Fruit fly (Drosophila melanogaster) whole organism, prepupa: Measurements from ENCODE around the gene Frmd5.

Experiments used
- Blimp-1 ChIP-seq: fragments of 200-800 bp; sonication (Bioruptor generic); optimal IDR thresholded peaks from 3 replicates; lab custom pipeline; 2017; ENCODE audit warnings: missing biosample characterization, missing genetic modification characterization, mild to moderate bottlenecking, moderate library complexity, missing genetic modification reagents
- CG10669 ChIP-seq: fragments of 200-800 bp; sonication (Bioruptor generic); optimal IDR thresholded peaks from 3 replicates; lab custom pipeline; 2018; ENCODE audit warnings: missing biosample characterization, mild to moderate bottlenecking, missing genetic modification characterization, moderate library complexity
- CG15336 ChIP-seq: fragments of 200-800 bp; sonication (Bioruptor generic); IDR thresholded peaks from 2 replicates; pipeline ENCODE4 v1.3.6; 2022; ENCODE audit warnings: missing biosample characterization, missing genetic modification characterization
- CG1621 ChIP-seq: fragments of 200-800 bp; sonication (Bioruptor generic); optimal IDR thresholded peaks from 3 replicates; lab custom pipeline; 2018; ENCODE audit warnings: missing biosample characterization, mild to moderate bottlenecking, missing genetic modification characterization
- CG3032 ChIP-seq: fragments of 200-800 bp; optimal IDR thresholded peaks from 2 replicates; lab custom pipeline; 2019; ENCODE audit warnings: missing biosample characterization, mild to moderate bottlenecking, missing genetic modification characterization, moderate library complexity
- CG32006 ChIP-seq: fragments of 200-800 bp; sonication (Bioruptor generic); optimal IDR thresholded peaks from 3 replicates; lab custom pipeline; 2017; ENCODE audit warnings: missing biosample characterization, mild to moderate bottlenecking, missing genetic modification characterization
- CG4318 ChIP-seq: fragments of 200-800 bp; sonication (Bioruptor generic); optimal IDR thresholded peaks from 3 replicates; lab custom pipeline; 2017; ENCODE audit warnings: missing biosample characterization, mild to moderate bottlenecking, missing genetic modification characterization
- CG6854 ChIP-seq: fragments of 200-800 bp; sonication (Bioruptor generic); optimal IDR thresholded peaks from 2 replicates; lab custom pipeline; 2017; ENCODE audit warnings: missing biosample characterization, mild to moderate bottlenecking, missing genetic modification characterization
- CG7368 ChIP-seq: fragments of 200-800 bp; sonication (Bioruptor generic); optimal IDR thresholded peaks from 3 replicates; lab custom pipeline; 2016; ENCODE audit warnings: missing biosample characterization, missing genetic modification characterization
- CG8119 ChIP-seq: fragments of 200-800 bp; sonication (Bioruptor generic); IDR thresholded peaks from 3 replicates; pipeline ENCODE4 v1.3.6; 2022; ENCODE audit warnings: missing biosample characterization, missing genetic modification characterization
- CG9139 ChIP-seq: fragments of 200-800 bp; sonication (Bioruptor generic); optimal IDR thresholded peaks from 3 replicates; lab custom pipeline; 2017; ENCODE audit warnings: missing biosample characterization, mild to moderate bottlenecking, missing genetic modification characterization
- Eip75B ChIP-seq: fragments of 200-800 bp; sonication (Bioruptor generic); optimal IDR thresholded peaks from 3 replicates; lab custom pipeline; 2016; ENCODE audit warnings: missing biosample characterization, missing genetic modification characterization
- Eip78C ChIP-seq: fragments of 200-800 bp; sonication (Bioruptor generic); peaks from one replicate; lab custom pipeline; 2016; ENCODE audit warnings: missing biosample characterization, missing genetic modification characterization
- Eip93F ChIP-seq: fragments of 200-800 bp; sonication (Bioruptor generic); optimal IDR thresholded peaks from 2 replicates; lab custom pipeline; 2016; ENCODE audit warnings: missing biosample characterization, mild to moderate bottlenecking, missing genetic modification characterization
- Ets96B ChIP-seq: fragments of 200-800 bp; optimal IDR thresholded peaks from 2 replicates; lab custom pipeline; 2019; ENCODE audit warnings: missing biosample characterization, mild to moderate bottlenecking, missing genetic modification characterization, moderate library complexity
- Hr38 ChIP-seq: sonication (Bioruptor generic); optimal IDR thresholded peaks from 2 replicates; lab custom pipeline; 2016; ENCODE audit warnings: missing biosample characterization, missing genetic modification characterization
- Hr4 ChIP-seq: fragments of 200-800 bp; sonication (Bioruptor generic); optimal IDR thresholded peaks from 3 replicates; lab custom pipeline; 2016; ENCODE audit warnings: missing biosample characterization, missing genetic modification characterization
- Lpt ChIP-seq: fragments of 200-800 bp; sonication (Bioruptor generic); optimal IDR thresholded peaks from 3 replicates; lab custom pipeline; 2016; ENCODE audit warnings: missing biosample characterization, missing genetic modification characterization
- Met ChIP-seq: fragments of 200-800 bp; sonication (Bioruptor generic); optimal IDR thresholded peaks from 3 replicates; lab custom pipeline; 2016; ENCODE audit warnings: missing biosample characterization, missing genetic modification characterization
- Smox ChIP-seq: fragments of 200-800 bp; sonication (Bioruptor generic); optimal IDR thresholded peaks from 3 replicates; lab custom pipeline; 2016; ENCODE audit warnings: missing biosample characterization, missing genetic modification characterization
- Sox14 ChIP-seq: fragments of 200-800 bp; sonication (Bioruptor generic); optimal IDR thresholded peaks from 3 replicates; lab custom pipeline; 2016; ENCODE audit warnings: missing biosample characterization, missing genetic modification characterization
- Sox15 ChIP-seq: fragments of 200-800 bp; sonication (Bioruptor generic); optimal IDR thresholded peaks from 3 replicates; lab custom pipeline; 2016; ENCODE audit warnings: missing biosample characterization, missing genetic modification characterization
- achi ChIP-seq: fragments of 200-800 bp; sonication (Bioruptor generic); optimal IDR thresholded peaks from 3 replicates; lab custom pipeline; 2016; ENCODE audit warnings: missing biosample characterization, missing genetic modification characterization
- acj6 ChIP-seq: fragments of 200-800 bp; sonication (Bioruptor generic); optimal IDR thresholded peaks from 3 replicates; lab custom pipeline; 2016; ENCODE audit warnings: missing biosample characterization, missing genetic modification characterization
- dac ChIP-seq: fragments of 200-800 bp; sonication (Bioruptor generic); optimal IDR thresholded peaks from 2 replicates; lab custom pipeline; 2017; ENCODE audit warnings: missing biosample characterization, mild to moderate bottlenecking, missing genetic modification characterization
- dsx ChIP-seq: fragments of 200-800 bp; optimal IDR thresholded peaks from 3 replicates; lab custom pipeline; 2019; ENCODE audit warnings: missing biosample characterization, mild to moderate bottlenecking, missing genetic modification characterization, moderate library complexity; ENCODE audit not compliant: poor library complexity, severe bottlenecking
- esn ChIP-seq: fragments of 200-800 bp; sonication (Bioruptor generic); optimal IDR thresholded peaks from 2 replicates; lab custom pipeline; 2016; ENCODE audit warnings: missing biosample characterization, mild to moderate bottlenecking, missing genetic modification characterization, moderate library complexity
- fkh ChIP-seq: fragments of 200-800 bp; sonication (Bioruptor generic); optimal IDR thresholded peaks from 3 replicates; lab custom pipeline; 2017; ENCODE audit warnings: missing biosample characterization, mild to moderate bottlenecking, missing genetic modification characterization, moderate library complexity
- lz ChIP-seq: fragments of 200-800 bp; sonication (Bioruptor generic); optimal IDR thresholded peaks from 3 replicates; lab custom pipeline; 2016; ENCODE audit warnings: missing biosample characterization, missing genetic modification characterization
- pdm3 ChIP-seq: fragments of 200-800 bp; sonication (Bioruptor generic); optimal IDR thresholded peaks from 3 replicates; lab custom pipeline; 2016; ENCODE audit warnings: missing biosample characterization, missing genetic modification characterization
- ss ChIP-seq, 2 experiments: fragments of 200-800 bp; sonication (Bioruptor generic); optimal IDR thresholded peaks; 2 replicates in 1 of 2; 3 replicates in 1 of 2; lab custom pipeline; 2017 to 2018; ENCODE audit warnings: mild to moderate bottlenecking in 2 of 2, missing biosample characterization in 2 of 2, missing genetic modification characterization in 2 of 2, moderate library complexity in 1 of 2
- svp ChIP-seq: fragments of 200-800 bp; sonication (Bioruptor generic); peaks from one replicate; lab custom pipeline; 2016; ENCODE audit warnings: missing biosample characterization, missing genetic modification characterization
- topi ChIP-seq: fragments of 200-800 bp; sonication (Bioruptor generic); optimal IDR thresholded peaks from 3 replicates; lab custom pipeline; 2016; ENCODE audit warnings: missing biosample characterization, missing genetic modification characterization
- vri ChIP-seq: fragments of 200-800 bp; sonication (Bioruptor generic); optimal IDR thresholded peaks from 3 replicates; lab custom pipeline; 2016; ENCODE audit warnings: missing biosample characterization, mild to moderate bottlenecking, missing genetic modification characterization

Gene Frmd5

DNA sequence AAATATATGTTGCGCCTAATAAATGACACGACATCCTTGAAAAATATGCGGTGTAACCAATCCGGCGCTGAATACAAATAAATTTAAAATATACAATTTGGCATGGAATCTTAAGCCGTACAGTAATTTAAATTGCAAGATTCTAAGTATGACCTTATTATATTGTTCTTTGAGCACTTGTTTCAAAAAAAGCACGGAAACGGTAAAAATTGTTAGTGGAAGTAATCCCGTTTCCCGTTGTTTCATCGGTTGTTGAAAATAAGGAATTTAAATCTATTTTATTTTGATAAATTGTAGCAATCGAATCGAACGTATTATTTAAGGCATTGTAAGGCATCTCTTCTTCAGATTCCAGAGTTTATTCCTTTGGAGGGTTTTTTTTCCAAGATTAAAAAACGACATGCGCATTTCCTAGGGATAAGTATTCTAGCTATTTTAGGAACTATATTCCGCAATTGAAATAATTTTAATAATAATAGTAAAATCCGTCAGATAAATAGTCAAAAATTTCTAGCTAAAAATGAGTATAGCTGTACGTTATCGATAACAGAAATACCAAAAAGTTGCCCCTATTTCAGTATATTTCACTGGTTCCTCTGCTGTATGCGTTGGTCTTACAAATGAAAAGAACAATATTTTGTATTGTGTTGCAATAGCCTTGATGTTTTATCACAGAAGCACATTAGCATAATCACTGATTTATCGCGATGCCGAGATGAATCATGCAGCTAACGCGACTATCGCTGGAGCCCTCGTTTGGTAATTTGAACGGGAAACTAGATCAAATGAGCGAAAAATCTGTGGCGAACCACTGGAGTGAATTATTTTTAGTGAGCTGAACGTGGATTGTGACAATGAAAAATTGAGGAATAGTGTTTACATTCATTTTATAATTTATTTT is 10.9 kb upstream of the Frmd5 start, which contains the start of gene GATAd:
GATAd (plus strand) TSS at position 644 of the 901 bp plus-strand sequence.
- TF ChIP-seq dsx (peak; percentile 28), Eip78C (GFP tag; lab: Kevin White, UChicago) (peak; percentile 41), vri (GFP tag; lab: Kevin White, UChicago) (peak; percentile 16), Sox14 (peak; percentile 20), Eip93F (GFP tag; lab: Kevin White, UChicago) (no peak), esn (GFP tag; lab: Kevin White, UChicago) (peak; percentile 21), CG32006 (no peak), CG3032 (peak; percentile 1)

DNA sequence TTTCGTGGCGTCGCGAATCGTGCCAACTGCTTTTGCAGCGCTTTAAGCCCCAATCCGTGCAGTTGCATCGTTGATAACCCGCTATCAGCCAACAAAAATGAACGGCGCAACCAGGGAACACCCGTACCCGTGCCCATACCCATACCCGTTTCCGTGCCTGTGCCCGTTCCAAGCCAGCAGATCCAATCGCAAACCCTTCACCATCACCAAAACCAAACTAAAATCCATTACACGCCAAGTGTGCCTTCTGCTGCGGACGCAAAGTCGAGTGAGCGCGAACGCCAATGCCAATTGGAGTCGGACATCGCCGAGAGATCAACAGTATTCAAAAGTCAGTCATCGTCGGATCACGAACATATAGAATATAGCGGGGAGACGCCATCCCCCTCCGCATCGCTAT is 10.0 kb upstream of the Frmd5 start:
- TF ChIP-seq svp (GFP tag; lab: Kevin White, UChicago), result peak; percentile 60
- no peak for TF ChIP-seq Sox15 (GFP tag; lab: Kevin White, UChicago)
- TF ChIP-seq, all 60 proteins: peak for 1

DNA sequence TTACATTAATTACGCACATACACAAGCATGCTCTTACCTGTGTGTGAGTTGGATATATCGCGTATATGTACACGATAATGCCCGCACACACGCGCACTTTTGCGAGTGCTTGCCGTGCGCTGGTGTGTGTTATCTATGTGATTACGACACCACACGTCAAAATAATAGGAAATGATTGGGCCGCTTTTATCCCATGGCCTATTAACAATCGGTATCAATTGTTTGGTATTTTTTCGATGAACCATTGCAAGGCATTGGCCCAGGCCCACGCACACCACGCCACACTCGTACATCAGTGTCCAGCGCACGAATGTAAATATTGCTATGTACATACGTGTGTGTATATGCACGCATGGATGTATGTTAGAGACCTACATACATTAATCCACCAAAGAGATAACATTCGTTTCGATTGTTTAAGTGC is 9.4 kb upstream of the Frmd5 start:
- TF ChIP-seq lz (GFP tag; lab: Kevin White, UChicago) (no peak), fkh (GFP tag; lab: Kevin White, UChicago) (peak; percentile 98), CG3032 (no peak), Eip75B (GFP tag; lab: Kevin White, UChicago) (peak; percentile 46), vri (GFP tag; lab: Kevin White, UChicago) (peak; percentile 98), Lpt (GFP tag; lab: Kevin White, UChicago) (peak; percentile 2), CG1621 (tag; lab: Kevin White, UChicago) (peak; percentile 34), esn (GFP tag; lab: Kevin White, UChicago) (peak; percentile 67), Eip93F (GFP tag; lab: Kevin White, UChicago) (peak; percentile 23), dsx (peak; percentile 18), ss (GFP tag; optimal IDR thresholded peaks at IDR 0.05; lab: Kevin White, UChicago) (peak in 1 of 2 experiments; percentile 81), Sox14 (peak; percentile 66), CG4318 (GFP tag; lab: Kevin White, UChicago) (no peak), Met (GFP tag; lab: Kevin White, UChicago) (peak; percentile 38), Hr4 (GFP tag; lab: Kevin White, UChicago) (peak; percentile 24), acj6 (GFP tag; lab: Kevin White, UChicago) (peak; percentile 27), Blimp-1 (GFP tag; lab: Kevin White, UChicago) (no peak), pdm3 (GFP tag; lab: Kevin White, UChicago) (peak; percentile 14), topi (GFP tag; lab: Kevin White, UChicago) (peak; percentile 17), achi (GFP tag; lab: Kevin White, UChicago) (peak; percentile 32), CG7368 (no peak), Smox (no peak), CG9139 (GFP tag; lab: Kevin White, UChicago) (no peak), Eip78C (GFP tag; lab: Kevin White, UChicago) (peak; percentile 85), Ets96B (tag; lab: Kevin White, UChicago) (peak; percentile 9), dac (GFP tag; lab: Kevin White, UChicago) (no peak), CG6854 (GFP tag; lab: Kevin White, UChicago) (peak; percentile 61), svp (GFP tag; lab: Kevin White, UChicago) (peak; percentile 73), CG8119 (GFP tag; lab: Robert Waterston, UW) (peak; percentile 58; the same call in 2 of the 3 replicates), Hr38 (GFP tag; lab: Kevin White, UChicago) (no peak), CG15336 (GFP tag; lab: Robert Waterston, UW) (peak; percentile 66), CG10669 (GFP tag; lab: Kevin White, UChicago) (peak; percentile 33)
- TF ChIP-seq, all 60 proteins: peak for 23
